Fruit fly (Drosophila melanogaster) Kc167 (cell line): ENCODE results near the gene CG31231.

ENCODE experiments used
- Myc ChIP-seq: fragments of >200 bp; optimal IDR thresholded peaks from 2 replicates; lab custom pipeline; 2017; ENCODE audit warnings: missing external identifiers
- Sin3A ChIP-seq: fragments of >200 bp; optimal IDR thresholded peaks from 2 replicates; lab custom pipeline; 2018; ENCODE audit warnings: missing external identifiers
- h ChIP-seq: fragments of >200 bp; optimal IDR thresholded peaks from 3 replicates; lab custom pipeline; 2018; ENCODE audit warnings: missing external identifiers
- insv ChIP-seq: fragments of >200 bp; optimal IDR thresholded peaks from 3 replicates; lab custom pipeline; 2018; ENCODE audit warnings: missing external identifiers
- psq ChIP-seq: fragments of >200 bp; optimal IDR thresholded peaks from 2 replicates; lab custom pipeline; 2017; ENCODE audit warnings: missing external identifiers

- TF ChIP-seq Myc (lab: Kevin White, UChicago) (no peak), psq (lab: Kevin White, UChicago) (no peak), h (lab: Kevin White, UChicago) (no peak), Sin3A (lab: Kevin White, UChicago) (no peak), insv (lab: Kevin White, UChicago) (no peak)
Measured at dm6 chr3R:18616007-18616406, 49.2 kb upstream of the CG31231 start.
